Worm (Caenorhabditis elegans) whole organism, young adult: ENCODE measurements around the gene M02D8.2.

Experiments
- B0035.1 ChIP-seq: sonication (generic microtip); optimal IDR thresholded peaks from 2 replicates; lab custom pipeline; 2016; ENCODE audit warnings: missing genetic modification characterization, mild to moderate bottlenecking, missing compliant biosample characterization, missing genotype, missing genetic modification reagents
- B0261.1 ChIP-seq: sonication (generic microtip); optimal IDR thresholded peaks from 2 replicates; lab custom pipeline; 2016; ENCODE audit warnings: mild to moderate bottlenecking, missing genetic modification characterization, moderate library complexity, missing compliant biosample characterization
- D2030.7 ChIP-seq: fragments of 200-800 bp; sonication (Bioruptor generic); IDR thresholded peaks from 2 replicates; pipeline ENCODE4 v1.3.6; 2022; ENCODE audit warnings: missing genetic modification reagents, missing genetic modification characterization, missing compliant biosample characterization
- F10E7.11 ChIP-seq: sonication (generic microtip); optimal IDR thresholded peaks from 2 replicates; lab custom pipeline; 2017; ENCODE audit warnings: mild to moderate bottlenecking, missing genetic modification characterization, moderate library complexity, missing compliant biosample characterization
- F22D6.2 ChIP-seq: sonication (generic microtip); optimal IDR thresholded peaks from 2 replicates; lab custom pipeline; 2016; ENCODE audit warnings: mild to moderate bottlenecking, missing genetic modification characterization, missing compliant biosample characterization
- F33H1.4 ChIP-seq: fragments of 200-800 bp; sonication (Bioruptor generic); IDR thresholded peaks from 2 replicates; pipeline ENCODE4 v1.3.6; 2022; ENCODE audit warnings: missing genetic modification reagents, missing genetic modification characterization, missing compliant biosample characterization
- F52B5.7 ChIP-seq: sonication (generic microtip); optimal IDR thresholded peaks from 2 replicates; lab custom pipeline; 2016; ENCODE audit warnings: mild to moderate bottlenecking, missing genetic modification characterization, missing compliant biosample characterization
- T26A5.8 ChIP-seq: sonication (generic microtip); optimal IDR thresholded peaks from 2 replicates; lab custom pipeline; 2016; ENCODE audit warnings: missing genetic modification characterization, missing compliant biosample characterization
- Y53G8AR.9 ChIP-seq: fragments of 200-800 bp; sonication (Bioruptor generic); conservative IDR thresholded peaks from 2 replicates; pipeline ENCODE4 v1.3.6; 2022; ENCODE audit warnings: missing genetic modification reagents, missing genetic modification characterization, missing compliant biosample characterization
- Y56A3A.18 ChIP-seq: fragments of 200-800 bp; sonication (Bioruptor generic); IDR thresholded peaks from 2 replicates; pipeline ENCODE4 v1.3.6; 2022; ENCODE audit warnings: missing genetic modification reagents, missing genetic modification characterization, missing compliant biosample characterization
- Y95B8A.8 ChIP-seq: fragments of 200-800 bp; sonication (Bioruptor generic); IDR thresholded peaks from 2 replicates; pipeline ENCODE4 v1.3.6; 2022; ENCODE audit warnings: missing genetic modification reagents, missing genetic modification characterization, missing compliant biosample characterization
- attf-5 ChIP-seq: fragments of 200-800 bp; sonication (Bioruptor generic); optimal IDR thresholded peaks from 2 replicates; lab custom pipeline; 2018; ENCODE audit warnings: mild to moderate bottlenecking, missing genetic modification characterization, missing compliant biosample characterization
- bed-1 ChIP-seq: fragments of 200-800 bp; sonication (Bioruptor generic); IDR thresholded peaks from 2 replicates; pipeline ENCODE4 v1.3.6; 2022; ENCODE audit warnings: missing genetic modification reagents, missing genetic modification characterization, missing compliant biosample characterization
- ceh-100 ChIP-seq: fragments of 200-800 bp; sonication (Bioruptor generic); IDR thresholded peaks from 2 replicates; pipeline ENCODE4 v1.3.6; 2022; ENCODE audit warnings: missing genetic modification reagents, missing genetic modification characterization, missing compliant biosample characterization
- ceh-40 ChIP-seq: fragments of 200-800 bp; sonication (Bioruptor generic); IDR thresholded peaks from 2 replicates; pipeline ENCODE4 v1.3.6; 2022; ENCODE audit warnings: missing genetic modification characterization, missing compliant biosample characterization
- ceh-79 ChIP-seq: sonication (generic microtip); optimal IDR thresholded peaks from 2 replicates; lab custom pipeline; 2017; ENCODE audit warnings: mild to moderate bottlenecking, missing genetic modification characterization, missing compliant biosample characterization
- dpff-1 ChIP-seq: sonication (generic microtip); optimal IDR thresholded peaks from 2 replicates; lab custom pipeline; 2017; ENCODE audit warnings: mild to moderate bottlenecking, missing genetic modification characterization, missing compliant biosample characterization
- egl-18 ChIP-seq: fragments of 200-800 bp; sonication (Bioruptor generic); IDR thresholded peaks from 2 replicates; pipeline ENCODE4 v1.3.6; 2022; ENCODE audit warnings: missing genetic modification reagents, missing genetic modification characterization, missing compliant biosample characterization
- ekl-4 ChIP-seq: fragments of 200-800 bp; sonication (Bioruptor generic); IDR thresholded peaks from 2 replicates; pipeline ENCODE4 v1.3.6; 2022; ENCODE audit warnings: missing genetic modification reagents, missing genetic modification characterization, missing compliant biosample characterization
- gei-17 ChIP-seq: fragments of 200-800 bp; sonication (Bioruptor generic); optimal IDR thresholded peaks from 2 replicates; lab custom pipeline; 2018; ENCODE audit warnings: mild to moderate bottlenecking, missing genetic modification characterization, missing compliant biosample characterization
- hlh-12 ChIP-seq: sonication (generic microtip); optimal IDR thresholded peaks from 2 replicates; lab custom pipeline; 2016; ENCODE audit warnings: missing genetic modification characterization, missing compliant biosample characterization
- let-607 ChIP-seq, 2 experiments: fragments of 200-800 bp in 1 of 2; sonication (Bioruptor generic) in 1 of 2; sonication (generic microtip) in 1 of 2; optimal IDR thresholded peaks; 2 replicates each; lab custom pipeline; 2016 to 2018; ENCODE audit warnings: mild to moderate bottlenecking in 2 of 2, missing compliant biosample characterization in 2 of 2, missing genetic modification characterization in 2 of 2, moderate library complexity in 2 of 2, missing genotype in 1 of 2
- nfya-1 ChIP-seq: sonication (generic microtip); optimal IDR thresholded peaks from 2 replicates; lab custom pipeline; 2017; ENCODE audit warnings: antibody characterized with exemption, missing compliant biosample characterization, missing genetic modification characterization, borderline replicate concordance; ENCODE audit not compliant: insufficient read depth
- nfyb-1 ChIP-seq: fragments of 200-800 bp; sonication (Bioruptor generic); IDR thresholded peaks from 2 replicates; pipeline ENCODE4 v1.3.6; 2022; ENCODE audit warnings: missing genetic modification reagents, missing genetic modification characterization, missing compliant biosample characterization
- nhr-80 ChIP-seq: sonication (generic microtip); optimal IDR thresholded peaks from 2 replicates; lab custom pipeline; 2016; ENCODE audit warnings: missing genetic modification characterization, missing compliant biosample characterization
- nhr-90 ChIP-seq: sonication (generic microtip); optimal IDR thresholded peaks from 2 replicates; lab custom pipeline; 2016; ENCODE audit warnings: missing genotype, mild to moderate bottlenecking, missing genetic modification characterization, missing compliant biosample characterization
- rcor-1 ChIP-seq: fragments of 200-800 bp; sonication (Bioruptor generic); IDR thresholded peaks from 2 replicates; pipeline ENCODE4 v1.3.6; 2022; ENCODE audit warnings: missing genetic modification reagents, missing genetic modification characterization, missing compliant biosample characterization
- repo-1 ChIP-seq: sonication (generic microtip); optimal IDR thresholded peaks from 2 replicates; lab custom pipeline; 2017; ENCODE audit warnings: mild to moderate bottlenecking, missing genetic modification characterization, missing compliant biosample characterization
- rpc-1 ChIP-seq, 2 experiments: fragments of 150-350 bp in 1 of 2; sonication (generic microtip) in 1 of 2; optimal IDR thresholded peaks; 2 replicates each; lab custom pipeline; 2014 to 2018; ENCODE audit warnings: missing biosample characterization in 1 of 2, missing genetic modification characterization in 1 of 2, missing genetic modification reagents in 1 of 2, missing genotype in 1 of 2
- snpc-4 ChIP-seq, 5 experiments: fragments of 150-350 bp in 1 of 5; sonication (generic microtip) in 4 of 5; optimal IDR thresholded peaks; 2 replicates each; lab custom pipeline; 2014 to 2018; ENCODE audit warnings: missing genetic modification characterization in 5 of 5, missing biosample characterization in 3 of 5, antibody characterized with exemption in 2 of 5, mild to moderate bottlenecking in 2 of 5, missing compliant biosample characterization in 2 of 5, missing genotype in 2 of 5, moderate library complexity in 2 of 5, missing genetic modification reagents in 1 of 5
- somi-1 ChIP-seq: fragments of 200-800 bp; sonication (Bioruptor generic); optimal IDR thresholded peaks from 2 replicates; lab custom pipeline; 2018; ENCODE audit warnings: mild to moderate bottlenecking, missing genetic modification characterization, missing compliant biosample characterization
- tlf-1 ChIP-seq: fragments of 200-800 bp; sonication (Bioruptor generic); optimal IDR thresholded peaks from 2 replicates; lab custom pipeline; 2018; ENCODE audit warnings: mild to moderate bottlenecking, missing genetic modification characterization, missing compliant biosample characterization
- ztf-22 ChIP-seq: fragments of 200-800 bp; sonication (Bioruptor generic); optimal IDR thresholded peaks from 2 replicates; lab custom pipeline; 2018; ENCODE audit warnings: mild to moderate bottlenecking, missing genetic modification characterization, moderate library complexity, missing compliant biosample characterization
- ztf-25 ChIP-seq: fragments of 200-800 bp; sonication (Bioruptor generic); IDR thresholded peaks from 2 replicates; pipeline ENCODE4 v1.3.6; 2022; ENCODE audit warnings: missing genetic modification reagents, missing genetic modification characterization, missing compliant biosample characterization
- ztf-6 ChIP-seq: fragments of 200-800 bp; sonication (Bioruptor generic); IDR thresholded peaks from 2 replicates; pipeline ENCODE4 v1.3.6; 2022; ENCODE audit warnings: missing genetic modification reagents, missing genetic modification characterization, missing compliant biosample characterization

The M02D8.2 gene

DNA sequence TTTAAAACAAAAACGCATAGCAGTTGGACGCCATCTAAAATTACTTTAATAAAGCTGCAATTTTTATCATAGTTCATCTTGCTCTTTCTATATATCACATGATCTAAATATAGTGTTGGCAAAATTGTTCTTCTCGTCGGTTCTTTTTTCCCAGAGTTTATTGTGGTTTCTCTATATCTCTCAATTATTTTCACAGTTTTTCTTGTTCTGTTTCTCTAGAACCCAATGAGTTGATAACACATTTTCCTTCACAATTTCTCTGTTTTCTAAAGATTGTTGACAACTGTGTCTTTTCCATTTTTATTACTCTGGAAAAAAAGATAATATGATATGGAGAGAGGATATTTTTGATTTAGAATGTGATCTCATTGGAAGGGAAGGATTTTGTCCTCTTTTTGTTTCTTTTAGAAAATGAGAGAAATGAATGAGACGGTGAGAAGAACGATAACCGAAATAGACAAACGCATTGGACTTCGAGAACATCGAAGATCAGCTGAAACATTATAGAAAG lies 14.9 kb downstream of the M02D8.2 start:
- TF ChIP-seq F52B5.7 (tag; lab: Kevin White, UChicago) (no peak), let-607 (tag; optimal IDR thresholded peaks at IDR 0.05; lab: Kevin White, UChicago) (no peak), tlf-1 (no peak), hlh-12 (tag; lab: Kevin White, UChicago) (no peak)

DNA sequence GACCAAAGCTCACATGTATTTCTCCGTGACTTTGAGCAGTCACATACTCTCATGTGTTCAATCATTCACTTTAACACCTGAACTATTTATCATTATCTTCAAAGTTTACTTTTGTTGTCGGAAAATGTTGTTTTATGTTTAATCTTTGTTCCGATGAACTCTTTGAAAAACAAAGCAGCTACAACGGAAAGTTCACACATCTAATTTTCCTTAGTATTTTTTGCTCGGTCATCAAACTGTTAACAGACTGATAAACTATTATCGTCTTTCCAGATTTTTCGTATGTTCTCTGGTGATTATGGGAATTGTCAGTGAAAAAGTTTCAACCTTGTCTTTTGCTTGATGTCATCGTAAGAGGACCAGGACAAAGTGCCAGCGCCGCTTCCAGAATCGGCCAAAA lies 16.5 kb downstream of the M02D8.2 start:
- TF ChIP-seq Y53G8AR.9 (GFP tag; lab: Robert Waterston, UW) = no peak
- peak; percentile 14 for TF ChIP-seq nhr-80

DNA sequence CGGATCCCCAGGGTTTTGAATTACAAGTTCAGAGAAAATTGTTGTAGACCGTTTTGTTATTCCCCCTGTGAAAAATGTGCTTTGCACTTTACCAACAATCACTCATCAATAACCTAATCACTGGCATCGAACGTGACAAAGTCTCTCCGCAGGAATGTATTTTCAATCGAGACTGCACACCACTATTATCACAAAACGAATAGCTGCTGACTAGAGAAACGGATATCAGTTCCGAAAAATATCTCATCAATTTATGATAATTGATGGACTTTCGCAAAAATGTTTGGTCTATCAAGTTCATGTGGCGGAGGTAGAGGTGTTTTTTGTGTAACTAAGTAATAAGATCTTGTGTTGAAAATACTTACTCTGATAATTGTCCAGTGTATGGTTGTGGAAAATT lies 21.6 kb downstream of the M02D8.2 start:
- TF ChIP-seq nfyb-1 (GFP tag; lab: Robert Waterston, UW) (no peak), F33H1.4 (GFP tag; lab: Robert Waterston, UW) (no peak), B0261.1 (tag; lab: Kevin White, UChicago) (no peak), ztf-22 (GFP tag; lab: Kevin White, UChicago) (no peak), nhr-90 (no peak), ceh-79 (tag; lab: Kevin White, UChicago) (no peak), nfya-1 (tag; lab: Kevin White, UChicago) (no peak), ekl-4 (GFP tag; lab: Robert Waterston, UW) (no peak), somi-1 (GFP tag; lab: Kevin White, UChicago) (no peak), egl-18 (GFP tag; lab: Robert Waterston, UW) (no peak), gei-17 (GFP tag; lab: Kevin White, UChicago) (no peak), D2030.7 (GFP tag; lab: Robert Waterston, UW) (no peak), bed-1 (GFP tag; lab: Robert Waterston, UW) (no peak), ceh-40 (GFP tag; lab: Robert Waterston, UW) (no peak), snpc-4 (GFP tag; optimal IDR thresholded peaks at IDR 0.05; lab: Kevin White, UChicago) (no peak), snpc-4 (tag; optimal IDR thresholded peaks at IDR 0.05; lab: Kevin White, UChicago) (no peak), F22D6.2 (tag; lab: Kevin White, UChicago) (no peak), ztf-6 (GFP tag; lab: Robert Waterston, UW) (no peak)

DNA sequence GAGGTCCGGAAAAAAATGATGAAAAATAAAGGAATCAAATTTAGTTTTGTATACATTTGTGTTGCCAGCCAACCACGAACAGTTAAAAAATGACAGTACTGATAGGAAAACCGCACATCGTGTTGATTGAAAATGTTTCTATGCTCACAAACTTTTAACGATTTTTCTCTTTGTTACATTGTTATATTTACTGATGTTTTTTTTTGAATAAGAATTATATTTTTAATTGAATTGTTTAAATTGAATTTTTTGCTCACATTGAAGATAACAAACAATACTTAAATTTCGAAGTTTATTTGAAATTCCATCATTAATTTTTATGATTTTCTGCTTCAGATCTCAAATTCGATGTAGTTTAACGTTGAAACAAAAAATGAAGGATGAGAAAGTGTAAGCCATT lies 22.0 kb downstream of the M02D8.2 start, which contains the start of gene M02D8.5:
Gene M02D8.5 (minus strand): TSS at position 101 of the 400 bp plus-strand sequence.
- no peak for TF ChIP-seq rcor-1 (GFP tag; lab: Robert Waterston, UW)
- TF ChIP-seq attf-5 = no peak
- TF ChIP-seq F10E7.11 (tag; lab: Kevin White, UChicago) = no peak
- TF ChIP-seq snpc-4 (GFP tag; optimal IDR thresholded peaks at IDR 0.05; lab: Kevin White, UChicago) = no peak
- TF ChIP-seq snpc-4 (tag; optimal IDR thresholded peaks at IDR 0.05; lab: Kevin White, UChicago) = no peak
- no peak for TF ChIP-seq repo-1 (tag; lab: Kevin White, UChicago)
- no peak for TF ChIP-seq T26A5.8 (tag; lab: Kevin White, UChicago)
- TF ChIP-seq Y56A3A.18 = no peak
- no peak for TF ChIP-seq B0035.1 (tag; lab: Kevin White, UChicago)
- no peak for TF ChIP-seq ceh-100 (GFP tag; lab: Robert Waterston, UW)
- TF ChIP-seq Y95B8A.8 (GFP tag; lab: Robert Waterston, UW) = no peak
- TF ChIP-seq dpff-1 (tag; lab: Kevin White, UChicago) = no peak
- TF ChIP-seq ztf-25 (GFP tag; lab: Robert Waterston, UW) = no peak
- TF ChIP-seq rpc-1 (optimal IDR thresholded peaks at IDR 0.05; lab: Kevin White, UChicago) = no peak
- no peak for TF ChIP-seq rpc-1 (tag; optimal IDR thresholded peaks at IDR 0.05; lab: Kevin White, UChicago)
